Fruit fly (Drosophila melanogaster) whole organism: Measurements from ENCODE around the gene CG14683.

Source experiments
- CG8478 ChIP-seq: fragments of >200 bp; optimal IDR thresholded peaks from 2 replicates; lab custom pipeline; 2018; ENCODE audit warnings: inconsistent platforms
- Dll ChIP-seq: fragments of >200 bp; optimal IDR thresholded peaks from 2 replicates; lab custom pipeline; 2017
- EcR ChIP-seq, 2 experiments: fragments of >200 bp; optimal IDR thresholded peaks; 2 replicates each; lab custom pipeline; 2017; ENCODE audit warnings: missing biosample characterization in 2 of 2, missing genetic modification characterization in 2 of 2, missing genetic modification reagents in 2 of 2
- usp ChIP-seq: fragments of >200 bp; optimal IDR thresholded peaks from 2 replicates; lab custom pipeline; 2017; ENCODE audit warnings: missing biosample characterization, missing genetic modification characterization, mixed read lengths

DNA sequence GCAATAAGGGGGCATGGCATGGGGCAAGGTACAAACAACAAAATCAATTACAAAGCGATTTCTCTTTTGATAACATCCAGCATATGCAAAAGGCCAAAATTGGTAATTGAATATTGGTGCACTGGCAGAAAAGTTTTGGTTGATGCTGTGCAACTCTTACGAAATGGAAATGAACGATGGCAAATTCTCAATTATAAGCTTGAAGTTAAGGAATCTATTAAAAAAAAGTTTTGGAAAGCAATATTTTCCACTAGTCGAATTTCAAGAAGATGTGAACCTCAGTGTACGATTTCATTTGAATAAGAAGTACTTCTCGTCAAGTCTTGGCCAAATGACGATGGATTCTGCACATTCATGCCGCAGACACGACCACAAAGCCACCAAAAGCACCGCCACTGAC, 40.5 kb upstream of the CG14683 start:
- TF ChIP-seq CG8478 (lab: Kevin White, UChicago) (no peak), Dll (lab: Kevin White, UChicago) (no peak), EcR (GFP tag; optimal IDR thresholded peaks at IDR 0.05; lab: Kevin White, UChicago) (no peak), usp (GFP tag; lab: Kevin White, UChicago) (no peak)
